Fruit fly (Drosophila melanogaster): ENCODE measurements around the gene NijA.

dm6 chr3L:10724810-10725444 is 28.2 kb upstream of the NijA start:
- TF ChIP-seq CG10267 (tag; optimal IDR thresholded peaks at IDR 0.05) (no peak), luna (GFP tag; optimal IDR thresholded peaks at IDR 0.05) (no peak), zf30C (GFP tag; optimal IDR thresholded peaks at IDR 0.05) (no peak), seq (GFP tag; IDR thresholded peaks at IDR 0.05) (no peak), unpg (GFP tag; optimal IDR thresholded peaks at IDR 0.05) (no peak), CG17612 (GFP tag; IDR thresholded peaks at IDR 0.05) (no peak), gcm (GFP tag; optimal IDR thresholded peaks at IDR 0.05) (no peak)
